Fruit fly (Drosophila melanogaster) whole organism, embryonic: ENCODE measurements around the gene CG3198.

Experiments used
- Antp ChIP-seq: fragments of 200-800 bp; sonication (Bioruptor generic); optimal IDR thresholded peaks from 3 replicates; lab custom pipeline; 2016; ENCODE audit warnings: missing biosample characterization, missing genetic modification characterization
- BtbVII ChIP-seq: fragments of 200-800 bp; sonication (Bioruptor generic); optimal IDR thresholded peaks from 3 replicates; lab custom pipeline; 2017; ENCODE audit warnings: missing biosample characterization, mild to moderate bottlenecking, missing genetic modification characterization
- CG10147 ChIP-seq: fragments of 200-800 bp; sonication (Bioruptor generic); optimal IDR thresholded peaks from 2 replicates; lab custom pipeline; 2019; ENCODE audit warnings: missing biosample characterization, mild to moderate bottlenecking, missing genetic modification characterization, moderate library complexity
- CG10274 ChIP-seq: fragments of 200-800 bp; sonication (Bioruptor generic); optimal IDR thresholded peaks from 3 replicates; lab custom pipeline; 2017; ENCODE audit warnings: missing biosample characterization, mild to moderate bottlenecking, missing genetic modification characterization
- CG10366 ChIP-seq: fragments of 200-800 bp; sonication (Bioruptor generic); IDR thresholded peaks from 2 replicates; pipeline ENCODE4 v1.3.6; 2022; ENCODE audit warnings: missing biosample characterization, missing genetic modification characterization
- CG10462 ChIP-seq: fragments of 200-800 bp; sonication (Bioruptor generic); optimal IDR thresholded peaks from 2 replicates; lab custom pipeline; 2016; ENCODE audit warnings: missing biosample characterization, missing genetic modification characterization
- CG10543 ChIP-seq: fragments of 200-800 bp; sonication (Bioruptor generic); optimal IDR thresholded peaks from 3 replicates; lab custom pipeline; 2017; ENCODE audit warnings: missing biosample characterization, mild to moderate bottlenecking, missing genetic modification characterization, moderate library complexity
- CG10654 ChIP-seq: fragments of 200-800 bp; sonication (Bioruptor generic); optimal IDR thresholded peaks from 2 replicates; lab custom pipeline; 2016; ENCODE audit warnings: missing biosample characterization, missing genetic modification characterization
- CG10979 ChIP-seq: fragments of 200-800 bp; sonication (Bioruptor generic); optimal IDR thresholded peaks from 2 replicates; lab custom pipeline; 2018; ENCODE audit warnings: missing biosample characterization, mild to moderate bottlenecking, missing genetic modification characterization, moderate library complexity
- CG11093 ChIP-seq: fragments of 200-800 bp; sonication (Bioruptor generic); IDR thresholded peaks from 3 replicates; pipeline ENCODE4 v1.3.6; 2022; ENCODE audit warnings: missing biosample characterization, missing genetic modification characterization
- CG11504 ChIP-seq: fragments of 200-800 bp; sonication (Bioruptor generic); optimal IDR thresholded peaks from 3 replicates; lab custom pipeline; 2019; ENCODE audit warnings: missing biosample characterization, mild to moderate bottlenecking, missing genetic modification characterization, moderate library complexity
- CG11723 ChIP-seq: fragments of 200-800 bp; sonication (Bioruptor generic); optimal IDR thresholded peaks from 2 replicates; lab custom pipeline; 2017; ENCODE audit warnings: missing biosample characterization, mild to moderate bottlenecking, missing genetic modification characterization
- CG14441 ChIP-seq: fragments of 200-800 bp; sonication (Bioruptor generic); IDR thresholded peaks from 2 replicates; pipeline ENCODE4 v1.3.6; 2022; ENCODE audit warnings: missing biosample characterization, missing genetic modification characterization
- CG16813 ChIP-seq: fragments of 200-800 bp; sonication (Bioruptor generic); IDR thresholded peaks from 3 replicates; pipeline ENCODE4 v1.3.6; 2022; ENCODE audit warnings: missing biosample characterization, missing genetic modification characterization; ENCODE audit not compliant: partially characterized antibody
- CG2712 ChIP-seq: fragments of 200-800 bp; optimal IDR thresholded peaks from 3 replicates; lab custom pipeline; 2019; ENCODE audit warnings: missing biosample characterization, mild to moderate bottlenecking, missing genetic modification characterization, moderate library complexity
- CG3281 ChIP-seq: fragments of 200-800 bp; sonication (Bioruptor generic); optimal IDR thresholded peaks from 3 replicates; lab custom pipeline; 2017; ENCODE audit warnings: missing biosample characterization, mild to moderate bottlenecking, missing genetic modification characterization
- CG3407 ChIP-seq: fragments of 200-800 bp; sonication (Bioruptor generic); optimal IDR thresholded peaks from 2 replicates; lab custom pipeline; 2018; ENCODE audit warnings: missing biosample characterization, mild to moderate bottlenecking, missing genetic modification characterization
- CG4282 ChIP-seq: fragments of 200-800 bp; sonication (Bioruptor generic); optimal IDR thresholded peaks from 2 replicates; lab custom pipeline; 2016; ENCODE audit warnings: missing biosample characterization, missing genetic modification characterization
- CG5953 ChIP-seq: fragments of 200-800 bp; sonication (Bioruptor generic); IDR thresholded peaks from 2 replicates; pipeline ENCODE4 v1.3.6; 2022; ENCODE audit warnings: missing biosample characterization, missing genetic modification characterization
- CG7556 ChIP-seq: fragments of 200-800 bp; sonication (Bioruptor generic); optimal IDR thresholded peaks from 2 replicates; lab custom pipeline; 2017; ENCODE audit warnings: missing biosample characterization, mild to moderate bottlenecking, missing genetic modification characterization
- CG8924 ChIP-seq: fragments of 200-800 bp; optimal IDR thresholded peaks from 3 replicates; lab custom pipeline; 2019; ENCODE audit warnings: missing biosample characterization, mild to moderate bottlenecking, missing genetic modification characterization, moderate library complexity
- CG9797 ChIP-seq: fragments of 200-800 bp; sonication (Bioruptor generic); optimal IDR thresholded peaks from 3 replicates; lab custom pipeline; 2018; ENCODE audit warnings: missing biosample characterization, mild to moderate bottlenecking, missing genetic modification characterization
- CrebB ChIP-seq: fragments of 200-800 bp; sonication (Bioruptor generic); optimal IDR thresholded peaks from 3 replicates; lab custom pipeline; 2018; ENCODE audit warnings: missing biosample characterization, mild to moderate bottlenecking, missing genetic modification characterization
- HLH3B ChIP-seq: fragments of 200-800 bp; sonication (Bioruptor generic); IDR thresholded peaks from 2 replicates; pipeline ENCODE4 v1.3.6; 2022; ENCODE audit warnings: missing biosample characterization, missing genetic modification characterization
- HLH54F ChIP-seq: fragments of 200-800 bp; sonication (Bioruptor generic); optimal IDR thresholded peaks from 3 replicates; lab custom pipeline; 2016; ENCODE audit warnings: missing biosample characterization, missing genetic modification characterization
- Hey ChIP-seq: fragments of 200-800 bp; sonication (Bioruptor generic); optimal IDR thresholded peaks from 3 replicates; lab custom pipeline; 2018; ENCODE audit warnings: missing biosample characterization, mild to moderate bottlenecking, missing genetic modification characterization
- Lhr ChIP-seq: fragments of 200-800 bp; sonication (Bioruptor generic); optimal IDR thresholded peaks from 3 replicates; lab custom pipeline; 2017; ENCODE audit warnings: mild to moderate bottlenecking, missing biosample characterization, missing genetic modification reagents, missing genetic modification characterization
- Mad ChIP-seq: fragments of 200-800 bp; sonication (Bioruptor generic); optimal IDR thresholded peaks from 2 replicates; lab custom pipeline; 2016; ENCODE audit warnings: missing biosample characterization, missing genetic modification characterization
- Med ChIP-seq: fragments of 200-800 bp; sonication (Bioruptor generic); peaks from one replicate; lab custom pipeline; 2016; ENCODE audit warnings: missing biosample characterization, missing genetic modification characterization, mild to moderate bottlenecking, inconsistent platforms, moderate library complexity
- Oli ChIP-seq: fragments of 200-800 bp; sonication (Bioruptor generic); optimal IDR thresholded peaks from 2 replicates; lab custom pipeline; 2018; ENCODE audit warnings: missing biosample characterization, mild to moderate bottlenecking, missing genetic modification characterization, moderate library complexity
- Ravus ChIP-seq: fragments of 200-800 bp; sonication (Bioruptor generic); IDR thresholded peaks from 2 replicates; pipeline ENCODE4 v1.3.6; 2022; ENCODE audit warnings: missing biosample characterization, missing genetic modification characterization
- Side ChIP-seq: fragments of 200-800 bp; sonication (Bioruptor generic); optimal IDR thresholded peaks from 2 replicates; lab custom pipeline; 2016; ENCODE audit warnings: missing biosample characterization, missing genetic modification characterization
- Spps ChIP-seq: fragments of 200-800 bp; sonication (Bioruptor generic); optimal IDR thresholded peaks from 2 replicates; lab custom pipeline; 2018; ENCODE audit warnings: missing biosample characterization, mild to moderate bottlenecking, missing genetic modification characterization
- ab ChIP-seq: fragments of 200-800 bp; sonication (Bioruptor generic); optimal IDR thresholded peaks from 2 replicates; lab custom pipeline; 2016; ENCODE audit warnings: missing biosample characterization, missing genetic modification characterization
- al ChIP-seq: fragments of 200-800 bp; sonication (Bioruptor generic); IDR thresholded peaks from 2 replicates; pipeline ENCODE4 v1.3.6; 2022; ENCODE audit warnings: missing biosample characterization, missing genetic modification characterization
- btn ChIP-seq: fragments of 200-800 bp; sonication (Bioruptor generic); optimal IDR thresholded peaks from 2 replicates; lab custom pipeline; 2016; ENCODE audit warnings: missing biosample characterization, missing genetic modification characterization
- cad ChIP-seq: fragments of >200 bp; optimal IDR thresholded peaks from 2 replicates; lab custom pipeline; 2017; ENCODE audit warnings: missing biosample characterization, missing genetic modification characterization
- croc ChIP-seq: fragments of 200-800 bp; sonication (Bioruptor generic); conservative IDR thresholded peaks from 3 replicates; pipeline ENCODE4 v1.3.6; 2022; ENCODE audit warnings: missing biosample characterization, missing genetic modification characterization
- crp ChIP-seq, 2 experiments: fragments of 200-800 bp; sonication (Bioruptor generic); optimal IDR thresholded peaks; 2 replicates in 1 of 2; 3 replicates in 1 of 2; lab custom pipeline; 2017; ENCODE audit warnings: missing biosample characterization in 2 of 2, missing genetic modification characterization in 2 of 2, mild to moderate bottlenecking in 1 of 2, moderate library complexity in 1 of 2
- dpn ChIP-seq, 2 experiments: fragments of 200-800 bp; sonication (Bioruptor generic); optimal IDR thresholded peaks; 3 replicates each; lab custom pipeline; 2016; ENCODE audit warnings: missing biosample characterization in 2 of 2, missing genetic modification characterization in 2 of 2
- eve ChIP-seq, 2 experiments: fragments of >200 bp; optimal IDR thresholded peaks; 2 replicates each; lab custom pipeline; 2017; ENCODE audit warnings: missing biosample characterization in 2 of 2, missing genetic modification characterization in 2 of 2
- exex ChIP-seq: fragments of 200-800 bp; sonication (Bioruptor generic); optimal IDR thresholded peaks from 4 replicates; lab custom pipeline; 2018; ENCODE audit warnings: missing biosample characterization, mild to moderate bottlenecking, missing genetic modification characterization, moderate library complexity
- mam ChIP-seq: fragments of 200-800 bp; sonication (Bioruptor generic); optimal IDR thresholded peaks from 3 replicates; lab custom pipeline; 2016; ENCODE audit warnings: missing biosample characterization, missing genetic modification characterization
- oc ChIP-seq: fragments of 200-800 bp; sonication (Bioruptor generic); optimal IDR thresholded peaks from 2 replicates; lab custom pipeline; 2018; ENCODE audit warnings: missing biosample characterization, mild to moderate bottlenecking, missing genetic modification characterization, moderate library complexity
- onecut ChIP-seq: fragments of 200-800 bp; sonication (Bioruptor generic); IDR thresholded peaks from 2 replicates; pipeline ENCODE4 v1.3.6; 2022; ENCODE audit warnings: missing biosample characterization, missing genetic modification characterization
- pho ChIP-seq: fragments of 200-800 bp; sonication (Bioruptor generic); optimal IDR thresholded peaks from 2 replicates; lab custom pipeline; 2016; ENCODE audit warnings: missing biosample characterization, missing genetic modification characterization
- sens-2 ChIP-seq: fragments of 200-800 bp; sonication (Bioruptor generic); IDR thresholded peaks from 2 replicates; pipeline ENCODE4 v1.3.6; 2022; ENCODE audit warnings: missing biosample characterization, missing genetic modification characterization
- shn ChIP-seq: fragments of 200-800 bp; sonication (Bioruptor generic); optimal IDR thresholded peaks from 3 replicates; lab custom pipeline; 2016; ENCODE audit warnings: missing biosample characterization, missing genetic modification characterization
- sqz ChIP-seq: fragments of 200-800 bp; sonication (Bioruptor generic); optimal IDR thresholded peaks from 3 replicates; lab custom pipeline; 2018; ENCODE audit warnings: missing biosample characterization, mild to moderate bottlenecking, missing genetic modification characterization
- vnd ChIP-seq: fragments of 200-800 bp; sonication (Bioruptor generic); IDR thresholded peaks from 3 replicates; pipeline ENCODE4 v1.3.6; 2022; ENCODE audit warnings: missing biosample characterization, missing genetic modification characterization; ENCODE audit not compliant: partially characterized antibody
- z ChIP-seq: fragments of 200-800 bp; sonication (Bioruptor generic); IDR thresholded peaks from 3 replicates; pipeline ENCODE4 v1.3.6; 2022; ENCODE audit warnings: missing biosample characterization, missing genetic modification characterization

Gene CG3198

DNA sequence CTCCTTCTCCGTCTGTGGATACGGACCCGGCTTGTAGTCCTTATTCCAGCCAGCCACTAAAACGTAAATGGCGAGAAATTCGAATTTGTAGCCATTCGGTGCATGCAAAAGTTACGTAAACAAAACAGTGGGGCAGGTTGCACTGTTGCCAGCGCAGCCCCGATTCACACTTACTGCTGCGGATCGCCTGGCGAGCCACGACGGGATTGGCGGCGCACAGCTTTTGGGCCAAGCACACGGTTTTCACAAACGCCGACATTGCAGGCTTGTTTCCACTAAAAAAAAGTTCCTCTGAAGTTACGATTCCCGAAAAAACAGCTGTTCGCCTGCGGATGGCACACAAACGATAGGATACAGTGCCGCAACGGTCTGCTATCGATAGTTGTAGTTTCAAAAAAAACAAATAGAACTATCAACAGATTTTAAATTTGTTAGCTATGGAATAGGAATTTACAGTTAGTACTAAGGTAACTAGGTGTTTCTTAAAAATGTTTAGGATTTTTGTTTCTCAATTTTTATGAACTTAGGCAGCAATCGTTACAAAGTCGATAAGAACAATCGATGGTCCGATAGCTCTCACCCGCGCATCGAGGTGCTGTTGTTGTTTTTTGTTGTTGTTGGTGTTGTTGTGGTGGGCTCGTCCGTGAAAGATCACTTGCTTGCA lies 4.2 kb upstream of the CG3198 start, which contains the start of gene Fum1 (continued):
- TF ChIP-seq HLH54F (GFP tag; lab: Kevin White, UChicago) (no peak), CG10543 (GFP tag; lab: Kevin White, UChicago) (no peak), Med (GFP tag; lab: Kevin White, UChicago) (peak; percentile 45), CG4282 (GFP tag; lab: Kevin White, UChicago) (no peak), Mad (GFP tag; lab: Kevin White, UChicago) (no peak), crp (GFP tag; optimal IDR thresholded peaks at IDR 0.05; lab: Kevin White, UChicago) (peak; percentile 65 to 92), vnd (GFP tag; lab: Robert Waterston, UW) (peak; percentile 89), Oli (no peak), shn (GFP tag; lab: Kevin White, UChicago) (no peak), al (no peak), sqz (no peak), CrebB (tag; lab: Kevin White, UChicago) (no peak), z (GFP tag; lab: Robert Waterston, UW) (no peak), CG16813 (peak; percentile 94), Side (no peak), cad (GFP tag; lab: Kevin White, UChicago) (no peak), CG3281 (GFP tag; lab: Kevin White, UChicago) (peak; percentile 14), sens-2 (no peak), CG10147 (peak; percentile 16), CG11093 (no peak), exex (no peak), mam (peak; percentile 23), pho (GFP tag; lab: Kevin White, UChicago) (peak; percentile 35), CG10979 (tag; lab: Kevin White, UChicago) (no peak), CG10654 (GFP tag; lab: Kevin White, UChicago) (no peak), btn (GFP tag; lab: Kevin White, UChicago) (no peak), CG2712 (peak; percentile 43), croc (GFP tag; lab: Robert Waterston, UW) (no peak), onecut (no peak), Hey (tag; lab: Kevin White, UChicago) (no peak), dpn (GFP tag; optimal IDR thresholded peaks at IDR 0.05; lab: Kevin White, UChicago) (peak in 1 of 2 experiments; percentile 6), Spps (tag; lab: Kevin White, UChicago) (no peak), Antp (GFP tag; lab: Kevin White, UChicago) (no peak), CG10366 (GFP tag; lab: Robert Waterston, UW) (no peak), CG10274 (GFP tag; lab: Kevin White, UChicago) (no peak), HLH3B (GFP tag; lab: Robert Waterston, UW) (no peak), Lhr (GFP tag; lab: Kevin White, UChicago) (no peak), CG9797 (GFP tag; lab: Kevin White, UChicago) (no peak), CG5953 (GFP tag; lab: Robert Waterston, UW) (no peak), ab (GFP tag; lab: Kevin White, UChicago) (no peak), oc (tag; lab: Kevin White, UChicago) (no peak), CG11723 (no peak), eve (GFP tag; optimal IDR thresholded peaks at IDR 0.05; lab: Kevin White, UChicago) (no peak), CG7556 (GFP tag; lab: Kevin White, UChicago) (no peak), CG10462 (GFP tag; lab: Kevin White, UChicago) (no peak), Ravus (no peak), CG3407 (GFP tag; lab: Kevin White, UChicago) (no peak), CG11504 (tag; lab: Kevin White, UChicago) (no peak), CG8924 (tag; lab: Kevin White, UChicago) (peak; percentile 34), CG14441 (no peak), BtbVII (GFP tag; lab: Kevin White, UChicago) (no peak)
